Worm (Caenorhabditis elegans): ENCODE results near the gene aagr-4.

aagr-4 gene

ce11 chrX:460351-460750 lies at the start of gene aagr-4:
aagr-4 (plus strand) TSS chrX:460651.
- TF ChIP-seq nhr-28 (tag; optimal IDR thresholded peaks at IDR 0.05) (peak; percentile 21), ceh-20 (GFP tag; IDR thresholded peaks at IDR 0.05) (no peak), mdl-1 (tag; optimal IDR thresholded peaks at IDR 0.05) (peak in 1 of 2 experiments; percentile 11), skn-1 (tag; optimal IDR thresholded peaks at IDR 0.05) (no peak), pqm-1 (tag; optimal IDR thresholded peaks at IDR 0.05) (no peak), duxl-1 (tag; optimal IDR thresholded peaks at IDR 0.05; ENCODE audit: poor library complexity) (no peak), lim-7 (GFP tag; IDR thresholded peaks at IDR 0.05) (no peak), zip-2 (tag; optimal IDR thresholded peaks at IDR 0.05) (no peak), nhr-237 (tag; optimal IDR thresholded peaks at IDR 0.05) (no peak), mxl-3 (GFP tag; optimal IDR thresholded peaks at IDR 0.05) (peak; percentile 50), egl-43 (GFP tag; IDR thresholded peaks at IDR 0.05) (no peak), F37D6.2 (tag; optimal IDR thresholded peaks at IDR 0.05) (no peak), R02D3.7 (tag; optimal IDR thresholded peaks at IDR 0.05) (no peak), ama-1 (optimal IDR thresholded peaks at IDR 0.05) (no peak), dmd-9 (GFP tag; IDR thresholded peaks at IDR 0.05) (no peak)

- TF ChIP-seq nhr-48 (tag; optimal IDR thresholded peaks at IDR 0.05), result no peak
- no peak for TF ChIP-seq dve-1 (tag; optimal IDR thresholded peaks at IDR 0.05; ENCODE audit: insufficient read depth)
- TF ChIP-seq dpl-1 (GFP tag; optimal IDR thresholded peaks at IDR 0.05), result no peak
- TF ChIP-seq skn-1 (tag; optimal IDR thresholded peaks at IDR 0.05), result no peak
Measured at ce11 chrX:421407-421784, 39.1 kb upstream of the aagr-4 start, which contains the start of gene col-19. col-19 (plus strand) TSS chrX:421707.

- 0 out of 2 replicates have a peak, but pooled peaks have one; percentile 19 for TF ChIP-seq tra-1 (GFP tag; IDR thresholded peaks at IDR 0.05)
- TF ChIP-seq Y48G9A.11 (GFP tag; IDR thresholded peaks at IDR 0.05), result no peak
- no peak for TF ChIP-seq ces-1 (GFP tag; optimal IDR thresholded peaks at IDR 0.05)
- TF ChIP-seq hmg-1.1 (GFP tag; IDR thresholded peaks at IDR 0.05), result 0 out of 2 replicates have a peak, but pooled peaks have one; percentile 14
- no peak for TF ChIP-seq jun-1 (tag; optimal IDR thresholded peaks at IDR 0.05)
- TF ChIP-seq madf-5 (GFP tag; IDR thresholded peaks at IDR 0.05), result peak in 1 of 2 experiments; percentile 99; a peak in 2 of 4 replicates
- no peak for TF ChIP-seq nhr-11 (tag; optimal IDR thresholded peaks at IDR 0.05)
- TF ChIP-seq skn-1 (tag; optimal IDR thresholded peaks at IDR 0.05), result no peak
- TF ChIP-seq ZK337.2 (GFP tag; IDR thresholded peaks at IDR 0.05), result no peak
- no peak for TF ChIP-seq ceh-62 (tag; optimal IDR thresholded peaks at IDR 0.05)
- TF ChIP-seq mxl-3 (GFP tag; optimal IDR thresholded peaks at IDR 0.05), result peak; percentile 15
- no peak for TF ChIP-seq F37D6.2 (tag; optimal IDR thresholded peaks at IDR 0.05)
- peak; percentile 46; the same call in 1 of the 2 replicates for TF ChIP-seq madf-9 (GFP tag; conservative IDR thresholded peaks at IDR 0.05)
- peak; percentile 97 for TF ChIP-seq set-16 (GFP tag; IDR thresholded peaks at IDR 0.05)
- 0 out of 2 replicates have a peak, but pooled peaks have one; percentile 4 for TF ChIP-seq mdt-29 (GFP tag; IDR thresholded peaks at IDR 0.05)
Measured at ce11 chrX:421785-422657, 38.4 kb upstream of the aagr-4 start.

ce11 chrX:423757-424156 lies 36.7 kb upstream of the aagr-4 start:
- TF ChIP-seq ces-1 (GFP tag; optimal IDR thresholded peaks at IDR 0.05) (no peak), zip-11 (GFP tag; IDR thresholded peaks at IDR 0.05) (no peak), dmd-6 (GFP tag; IDR thresholded peaks at IDR 0.05) (peak; percentile 60; the same call in 1 of the 2 replicates), F49E8.2 (tag; optimal IDR thresholded peaks at IDR 0.05; ENCODE audit: borderline replicate concordance) (no peak), dpl-1 (GFP tag; optimal IDR thresholded peaks at IDR 0.05) (no peak), Y48G9A.11 (GFP tag; IDR thresholded peaks at IDR 0.05) (no peak), nhr-11 (tag; optimal IDR thresholded peaks at IDR 0.05) (no peak), unc-39 (tag; optimal IDR thresholded peaks at IDR 0.05) (no peak), dmd-8 (GFP tag; IDR thresholded peaks at IDR 0.05) (no peak), egl-27 (tag; optimal IDR thresholded peaks at IDR 0.05) (no peak), pha-4 (GFP tag; IDR thresholded peaks at IDR 0.05) (no peak), pha-4 (tag; optimal IDR thresholded peaks at IDR 0.05) (no peak), daf-16 (GFP tag; optimal IDR thresholded peaks at IDR 0.05) (no peak), daf-16 (tag; optimal IDR thresholded peaks at IDR 0.05) (no peak), madf-5 (GFP tag; IDR thresholded peaks at IDR 0.05) (no peak), aha-1 (tag) (peak; percentile 51), nhr-77 (tag; optimal IDR thresholded peaks at IDR 0.05) (no peak), hlh-11 (tag; optimal IDR thresholded peaks at IDR 0.05) (no peak)

Measured in whole organism, L4 larva.